Fruit fly (Drosophila melanogaster) whole organism, embryonic: Measurements from ENCODE around the gene CG43999.

Source experiments
- Atf3 ChIP-seq: fragments of 200-800 bp; sonication (Bioruptor generic); optimal IDR thresholded peaks from 3 replicates; lab custom pipeline; 2016; ENCODE audit warnings: missing biosample characterization, missing genetic modification characterization
- Bteb2 ChIP-seq: fragments of 200-800 bp; sonication (Bioruptor generic); optimal IDR thresholded peaks from 2 replicates; lab custom pipeline; 2016; ENCODE audit warnings: missing biosample characterization, missing genetic modification characterization
- CG10209 ChIP-seq: fragments of 200-800 bp; sonication (Bioruptor generic); optimal IDR thresholded peaks from 3 replicates; lab custom pipeline; 2017; ENCODE audit warnings: missing biosample characterization, mild to moderate bottlenecking, missing genetic modification characterization, missing genetic modification reagents
- CG10543 ChIP-seq: fragments of 200-800 bp; sonication (Bioruptor generic); optimal IDR thresholded peaks from 3 replicates; lab custom pipeline; 2017; ENCODE audit warnings: missing biosample characterization, mild to moderate bottlenecking, missing genetic modification characterization, moderate library complexity
- CG10959 ChIP-seq: fragments of 200-800 bp; sonication (Bioruptor generic); IDR thresholded peaks from 2 replicates; pipeline ENCODE4 v1.3.6; 2022; ENCODE audit warnings: missing biosample characterization, missing genetic modification characterization
- CG11093 ChIP-seq: fragments of 200-800 bp; sonication (Bioruptor generic); IDR thresholded peaks from 3 replicates; pipeline ENCODE4 v1.3.6; 2022; ENCODE audit warnings: missing biosample characterization, missing genetic modification characterization
- CG13296 ChIP-seq: fragments of 200-800 bp; sonication (Bioruptor generic); optimal IDR thresholded peaks from 3 replicates; lab custom pipeline; 2018; ENCODE audit warnings: missing biosample characterization, mild to moderate bottlenecking, missing genetic modification characterization
- CG15011 ChIP-seq: fragments of 200-800 bp; sonication (Bioruptor generic); optimal IDR thresholded peaks from 3 replicates; lab custom pipeline; 2018; ENCODE audit warnings: missing biosample characterization, mild to moderate bottlenecking, missing genetic modification characterization
- CG18262 ChIP-seq: fragments of 200-800 bp; optimal IDR thresholded peaks from 3 replicates; lab custom pipeline; 2019; ENCODE audit warnings: missing biosample characterization, mild to moderate bottlenecking, missing genetic modification characterization, moderate library complexity
- CG2116 ChIP-seq: fragments of 200-800 bp; sonication (Bioruptor generic); optimal IDR thresholded peaks from 3 replicates; lab custom pipeline; 2018; ENCODE audit warnings: missing biosample characterization, mild to moderate bottlenecking, missing genetic modification characterization
- CG30020 ChIP-seq: fragments of 200-800 bp; optimal IDR thresholded peaks from 2 replicates; lab custom pipeline; 2019; ENCODE audit warnings: missing biosample characterization, mild to moderate bottlenecking, missing genetic modification characterization, moderate library complexity
- CG30431 ChIP-seq: fragments of 200-800 bp; sonication (Bioruptor generic); optimal IDR thresholded peaks from 2 replicates; lab custom pipeline; 2017; ENCODE audit warnings: missing biosample characterization, missing genetic modification characterization
- CG3407 ChIP-seq: fragments of 200-800 bp; sonication (Bioruptor generic); optimal IDR thresholded peaks from 2 replicates; lab custom pipeline; 2018; ENCODE audit warnings: missing biosample characterization, mild to moderate bottlenecking, missing genetic modification characterization
- CG4360 ChIP-seq: fragments of 200-800 bp; sonication (Bioruptor generic); IDR thresholded peaks from 2 replicates; pipeline ENCODE4 v1.3.6; 2022; ENCODE audit warnings: missing biosample characterization, missing genetic modification characterization
- CG4424 ChIP-seq: fragments of 200-800 bp; sonication (Bioruptor generic); optimal IDR thresholded peaks from 3 replicates; lab custom pipeline; 2016; ENCODE audit warnings: missing biosample characterization, missing genetic modification characterization
- CG4617 ChIP-seq: fragments of 200-800 bp; sonication (Bioruptor generic); optimal IDR thresholded peaks from 3 replicates; lab custom pipeline; 2016; ENCODE audit warnings: missing biosample characterization, missing genetic modification characterization, borderline replicate concordance
- CG5180 ChIP-seq: fragments of 200-800 bp; sonication (Bioruptor generic); optimal IDR thresholded peaks from 3 replicates; lab custom pipeline; 2017; ENCODE audit warnings: missing biosample characterization, missing genetic modification characterization, mild to moderate bottlenecking, moderate library complexity, missing genetic modification reagents
- CG7839 ChIP-seq: fragments of 200-800 bp; sonication (Bioruptor generic); optimal IDR thresholded peaks from 3 replicates; lab custom pipeline; 2018; ENCODE audit warnings: missing biosample characterization, mild to moderate bottlenecking, missing genetic modification characterization, moderate library complexity
- CrebB ChIP-seq: fragments of 200-800 bp; sonication (Bioruptor generic); optimal IDR thresholded peaks from 3 replicates; lab custom pipeline; 2018; ENCODE audit warnings: missing biosample characterization, mild to moderate bottlenecking, missing genetic modification characterization
- Dip2 ChIP-seq: fragments of 200-800 bp; sonication (Bioruptor generic); IDR thresholded peaks from 2 replicates; pipeline ENCODE4 v1.3.6; 2022; ENCODE audit warnings: missing biosample characterization, missing genetic modification characterization
- Dip3 ChIP-seq: fragments of 200-800 bp; sonication (Bioruptor generic); optimal IDR thresholded peaks from 3 replicates; lab custom pipeline; 2016; ENCODE audit warnings: missing biosample characterization, missing genetic modification characterization
- Dp ChIP-seq: fragments of 200-800 bp; sonication (Bioruptor generic); optimal IDR thresholded peaks from 2 replicates; lab custom pipeline; 2018; ENCODE audit warnings: missing biosample characterization, mild to moderate bottlenecking, missing genetic modification characterization, moderate library complexity
- E2f1 ChIP-seq: fragments of 200-800 bp; sonication (Bioruptor generic); IDR thresholded peaks from 2 replicates; pipeline ENCODE4 v1.3.6; 2022; ENCODE audit warnings: missing biosample characterization, missing genetic modification characterization
- Eip74EF ChIP-seq, 2 experiments: fragments of 200-800 bp in 1 of 2; fragments of >200 bp in 1 of 2; sonication (Bioruptor generic) in 1 of 2; optimal IDR thresholded peaks; 2 replicates each; lab custom pipeline; 2017 to 2019; ENCODE audit warnings: missing biosample characterization in 2 of 2, missing genetic modification characterization in 2 of 2, mild to moderate bottlenecking in 1 of 2, moderate library complexity in 1 of 2
- GATAe ChIP-seq: fragments of 200-800 bp; sonication (Bioruptor generic); conservative IDR thresholded peaks from 2 replicates; pipeline ENCODE4 v1.3.6; 2022; ENCODE audit warnings: missing biosample characterization, missing genetic modification characterization
- HLH3B ChIP-seq: fragments of 200-800 bp; sonication (Bioruptor generic); IDR thresholded peaks from 2 replicates; pipeline ENCODE4 v1.3.6; 2022; ENCODE audit warnings: missing biosample characterization, missing genetic modification characterization
- Hmx ChIP-seq: fragments of 200-800 bp; sonication (Bioruptor generic); optimal IDR thresholded peaks from 2 replicates; lab custom pipeline; 2016; ENCODE audit warnings: missing biosample characterization, missing genetic modification characterization
- Hr39 ChIP-seq: fragments of >200 bp; optimal IDR thresholded peaks from 2 replicates; lab custom pipeline; 2017
- Lim3 ChIP-seq: fragments of 200-800 bp; sonication (Bioruptor generic); IDR thresholded peaks from 2 replicates; pipeline ENCODE4 v1.3.6; 2022; ENCODE audit warnings: missing biosample characterization, missing genetic modification characterization
- Nf-YB ChIP-seq: fragments of 200-800 bp; sonication (Bioruptor generic); optimal IDR thresholded peaks from 3 replicates; lab custom pipeline; 2019; ENCODE audit warnings: missing biosample characterization, mild to moderate bottlenecking, missing genetic modification characterization, moderate library complexity
- Ptx1 ChIP-seq: fragments of 200-800 bp; sonication (Bioruptor generic); IDR thresholded peaks from 2 replicates; pipeline ENCODE4 v1.3.6; 2022; ENCODE audit warnings: missing biosample characterization, missing genetic modification characterization
- Six4 ChIP-seq: fragments of 200-800 bp; sonication (Bioruptor generic); optimal IDR thresholded peaks from 2 replicates; lab custom pipeline; 2016; ENCODE audit warnings: missing biosample characterization, missing genetic modification characterization
- ase ChIP-seq: fragments of 200-800 bp; sonication (Bioruptor generic); IDR thresholded peaks from 3 replicates; pipeline ENCODE4 v1.3.6; 2022; ENCODE audit warnings: missing biosample characterization, missing genetic modification characterization
- dm ChIP-seq: fragments of 200-800 bp; sonication (Bioruptor generic); optimal IDR thresholded peaks from 3 replicates; lab custom pipeline; 2016; ENCODE audit warnings: missing biosample characterization, missing genetic modification characterization
- fd3F ChIP-seq: fragments of 200-800 bp; sonication (Bioruptor generic); optimal IDR thresholded peaks from 2 replicates; lab custom pipeline; 2018; ENCODE audit warnings: missing biosample characterization, mild to moderate bottlenecking, missing genetic modification characterization, moderate library complexity
- gfzf ChIP-seq: fragments of 200-800 bp; sonication (Bioruptor generic); optimal IDR thresholded peaks from 2 replicates; lab custom pipeline; 2016; ENCODE audit warnings: missing biosample characterization, mild to moderate bottlenecking, missing genetic modification characterization, moderate library complexity
- her ChIP-seq: fragments of 200-800 bp; sonication (Bioruptor generic); optimal IDR thresholded peaks from 2 replicates; lab custom pipeline; 2016; ENCODE audit warnings: missing biosample characterization, missing genetic modification characterization
- kay ChIP-seq: fragments of 200-800 bp; sonication (Bioruptor generic); optimal IDR thresholded peaks from 2 replicates; lab custom pipeline; 2016; ENCODE audit warnings: missing biosample characterization, missing genetic modification characterization
- oc ChIP-seq: fragments of 200-800 bp; sonication (Bioruptor generic); optimal IDR thresholded peaks from 2 replicates; lab custom pipeline; 2018; ENCODE audit warnings: missing biosample characterization, mild to moderate bottlenecking, missing genetic modification characterization, moderate library complexity
- peb ChIP-seq: fragments of 200-800 bp; sonication (Bioruptor generic); IDR thresholded peaks from 2 replicates; pipeline ENCODE4 v1.3.6; 2022; ENCODE audit warnings: missing biosample characterization, missing genetic modification characterization
- prd ChIP-seq, 3 experiments: fragments of >200 bp in 2 of 3; fragments of 200-800 bp in 1 of 3; sonication (Bioruptor generic) in 1 of 3; optimal IDR thresholded peaks in 2 of 3; IDR thresholded peaks in 1 of 3; 2 replicates in 2 of 3; 3 replicates in 1 of 3; pipeline versions ENCODE4 v1.3.6 to Lab custom; 2017 to 2022; ENCODE audit warnings: missing biosample characterization in 1 of 3, missing genetic modification characterization in 1 of 3
- ro ChIP-seq: fragments of 200-800 bp; sonication (Bioruptor generic); IDR thresholded peaks from 2 replicates; pipeline ENCODE4 v1.3.6; 2022; ENCODE audit warnings: missing biosample characterization, missing genetic modification characterization
- scrt ChIP-seq: fragments of 200-800 bp; sonication (Bioruptor generic); optimal IDR thresholded peaks from 2 replicates; lab custom pipeline; 2018; ENCODE audit warnings: missing biosample characterization, mild to moderate bottlenecking, missing genetic modification characterization, moderate library complexity
- sens-2 ChIP-seq: fragments of 200-800 bp; sonication (Bioruptor generic); IDR thresholded peaks from 2 replicates; pipeline ENCODE4 v1.3.6; 2022; ENCODE audit warnings: missing biosample characterization, missing genetic modification characterization
- sima ChIP-seq: fragments of 200-800 bp; sonication (Bioruptor generic); optimal IDR thresholded peaks from 2 replicates; lab custom pipeline; 2016; ENCODE audit warnings: missing biosample characterization, missing genetic modification characterization
- so ChIP-seq: fragments of 200-800 bp; sonication (Bioruptor generic); IDR thresholded peaks from 3 replicates; pipeline ENCODE4 v1.3.6; 2022; ENCODE audit warnings: missing biosample characterization, missing genetic modification characterization
- sob ChIP-seq: fragments of 200-800 bp; sonication (Bioruptor generic); IDR thresholded peaks from 2 replicates; pipeline ENCODE4 v1.3.6; 2022; ENCODE audit warnings: missing biosample characterization, missing genetic modification characterization
- vnd ChIP-seq: fragments of 200-800 bp; sonication (Bioruptor generic); IDR thresholded peaks from 3 replicates; pipeline ENCODE4 v1.3.6; 2022; ENCODE audit warnings: missing biosample characterization, missing genetic modification characterization; ENCODE audit not compliant: partially characterized antibody
- zf30C ChIP-seq: fragments of 200-800 bp; sonication (Bioruptor generic); optimal IDR thresholded peaks from 3 replicates; lab custom pipeline; 2018; ENCODE audit warnings: missing biosample characterization, mild to moderate bottlenecking, missing genetic modification characterization
- zfh2 ChIP-seq: fragments of 200-800 bp; sonication (Bioruptor generic); optimal IDR thresholded peaks from 2 replicates; lab custom pipeline; 2016; ENCODE audit warnings: missing biosample characterization, missing genetic modification characterization

The CG43999 gene

dm6 chr3R:23922502-23923350 lies 6.1 kb downstream of the CG43999 start, which contains the start of the genes sba and CG31141 (continued):
- TF ChIP-seq her (GFP tag; lab: Kevin White, UChicago) (peak; percentile 31), CG4424 (no peak), Eip74EF (GFP tag; optimal IDR thresholded peaks at IDR 0.05; lab: Kevin White, UChicago) (peak in 1 of 2 experiments; percentile 27), CG3407 (GFP tag; lab: Kevin White, UChicago) (no peak), CG30431 (GFP tag; lab: Kevin White, UChicago) (no peak), CG4617 (GFP tag; lab: Kevin White, UChicago) (peak; percentile 58), Six4 (no peak), Dip3 (GFP tag; lab: Kevin White, UChicago) (peak; percentile 9), sob (GFP tag; lab: Robert Waterston, UW) (peak; percentile 41; the same call in 1 of the 2 replicates), prd (optimal IDR thresholded peaks at IDR 0.05; lab: Kevin White, UChicago) (no peak), prd (GFP tag; IDR thresholded peaks at IDR 0.05; lab: Robert Waterston, UW) (no peak), zfh2 (GFP tag; lab: Kevin White, UChicago) (no peak), peb (GFP tag; lab: Robert Waterston, UW) (no peak), GATAe (GFP tag; lab: Robert Waterston, UW) (no peak), CrebB (tag; lab: Kevin White, UChicago) (peak; percentile 52), Dip2 (no peak), CG7839 (tag; lab: Kevin White, UChicago) (peak; percentile 3), E2f1 (GFP tag; lab: Robert Waterston, UW) (no peak), CG10959 (GFP tag; lab: Robert Waterston, UW) (no peak), sima (GFP tag; lab: Kevin White, UChicago) (no peak), CG5180 (GFP tag; lab: Kevin White, UChicago) (no peak), Dp (GFP tag; lab: Kevin White, UChicago) (peak; percentile 71), zf30C (GFP tag; lab: Kevin White, UChicago) (no peak), Hmx (GFP tag; lab: Kevin White, UChicago) (no peak), vnd (GFP tag; lab: Robert Waterston, UW) (peak; percentile 80), CG13296 (GFP tag; lab: Kevin White, UChicago) (peak; percentile 44), fd3F (GFP tag; lab: Kevin White, UChicago) (no peak), gfzf (GFP tag; lab: Kevin White, UChicago) (peak; percentile 88), Ptx1 (no peak), sens-2 (no peak), HLH3B (GFP tag; lab: Robert Waterston, UW) (no peak), CG10209 (no peak), Bteb2 (GFP tag; lab: Kevin White, UChicago) (no peak), so (no peak), ase (GFP tag; lab: Robert Waterston, UW) (no peak), scrt (GFP tag; lab: Kevin White, UChicago) (no peak), CG15011 (no peak), Nf-YB (no peak), Atf3 (no peak), CG4360 (GFP tag; lab: Robert Waterston, UW) (peak; percentile 96), dm (GFP tag; lab: Kevin White, UChicago) (peak; percentile 5), kay (GFP tag; lab: Kevin White, UChicago) (no peak), CG11093 (no peak), CG2116 (peak; percentile 34), Hr39 (lab: Kevin White, UChicago) (no peak), CG30020 (no peak), oc (tag; lab: Kevin White, UChicago) (no peak), CG18262 (tag; lab: Kevin White, UChicago) (peak; percentile 6), ro (GFP tag; lab: Robert Waterston, UW) (no peak), CG10543 (GFP tag; lab: Kevin White, UChicago) (no peak), Lim3 (GFP tag; lab: Robert Waterston, UW) (no peak)
